Worm (Caenorhabditis elegans): ENCODE data around the gene srbc-40.

Gene srbc-40

ce11 chrV:725807-726572 lies 6.4 kb upstream of the srbc-40 start (continued):
- no peak for TF ChIP-seq jun-1 (tag; optimal IDR thresholded peaks at IDR 0.05)
- TF ChIP-seq egl-13 (tag; optimal IDR thresholded peaks at IDR 0.05): no peak
- no peak for TF ChIP-seq rnt-1 (tag; optimal IDR thresholded peaks at IDR 0.05)
- TF ChIP-seq nhr-237 (tag; optimal IDR thresholded peaks at IDR 0.05): no peak

ce11 chrV:724946-725806 lies 5.5 kb upstream of the srbc-40 start:
- peak; percentile 31 for TF ChIP-seq C04F5.9 (tag; optimal IDR thresholded peaks at IDR 0.05)
- TF ChIP-seq nhr-28 (tag; optimal IDR thresholded peaks at IDR 0.05): no peak
- no peak for TF ChIP-seq pqm-1 (tag; optimal IDR thresholded peaks at IDR 0.05)
- TF ChIP-seq fkh-10 (GFP tag; optimal IDR thresholded peaks at IDR 0.05): no peak
- TF ChIP-seq Y116A8C.19 (tag; optimal IDR thresholded peaks at IDR 0.05; ENCODE audit: borderline replicate concordance): no peak
- TF ChIP-seq fkh-4 (tag; optimal IDR thresholded peaks at IDR 0.05; ENCODE audit: borderline replicate concordance): no peak
- TF ChIP-seq isw-1 (GFP tag; IDR thresholded peaks at IDR 0.05): no peak
- TF ChIP-seq nhr-85 (tag): peak; percentile 49
- no peak for TF ChIP-seq alr-1 (tag; optimal IDR thresholded peaks at IDR 0.05; ENCODE audit: borderline replicate concordance)
- TF ChIP-seq ceh-8 (GFP tag; optimal IDR thresholded peaks at IDR 0.05): no peak
- TF ChIP-seq sptf-1 (tag; optimal IDR thresholded peaks at IDR 0.05): no peak
- no peak for TF ChIP-seq ceh-82 (tag; optimal IDR thresholded peaks at IDR 0.05)
- TF ChIP-seq irx-1 (tag; optimal IDR thresholded peaks at IDR 0.05): no peak
- TF ChIP-seq ama-1 (optimal IDR thresholded peaks at IDR 0.05): peak; percentile 92
- TF ChIP-seq elt-2 (tag; optimal IDR thresholded peaks at IDR 0.05): no peak
- TF ChIP-seq nhr-84 (tag; optimal IDR thresholded peaks at IDR 0.05): no peak
- no peak for TF ChIP-seq ceh-63 (GFP tag; optimal IDR thresholded peaks at IDR 0.05)
- peak; percentile 5 for TF ChIP-seq sup-37 (GFP tag; optimal IDR thresholded peaks at IDR 0.05)
- no peak for TF ChIP-seq blmp-1 (tag; optimal IDR thresholded peaks at IDR 0.05)
- TF ChIP-seq snu-23 (GFP tag; optimal IDR thresholded peaks at IDR 0.05): peak; percentile 27
- no peak for TF ChIP-seq unc-98 (GFP tag; IDR thresholded peaks at IDR 0.05)
- no peak for TF ChIP-seq dsc-1 (tag; optimal IDR thresholded peaks at IDR 0.05)
- no peak for TF ChIP-seq ceh-90 (tag; optimal IDR thresholded peaks at IDR 0.05)
- no peak for TF ChIP-seq lir-3 (tag; optimal IDR thresholded peaks at IDR 0.05; ENCODE audit: poor library complexity)
- TF ChIP-seq mep-1 (tag; optimal IDR thresholded peaks at IDR 0.05): no peak
- TF ChIP-seq vab-15 (tag; optimal IDR thresholded peaks at IDR 0.05): no peak
- TF ChIP-seq aly-2 (tag; optimal IDR thresholded peaks at IDR 0.05): peak; percentile 34
- no peak for TF ChIP-seq lin-13 (GFP tag; optimal IDR thresholded peaks at IDR 0.05)
- no peak for TF ChIP-seq rnt-1 (tag; optimal IDR thresholded peaks at IDR 0.05)
- TF ChIP-seq C16A3.4 (tag; optimal IDR thresholded peaks at IDR 0.05): peak; percentile 32
- no peak for TF ChIP-seq nhr-20 (tag; optimal IDR thresholded peaks at IDR 0.05)
- TF ChIP-seq efl-1 (optimal IDR thresholded peaks at IDR 0.05): no peak
- peak in 1 of 2 experiments; percentile 84 for TF ChIP-seq efl-1 (GFP tag; optimal IDR thresholded peaks at IDR 0.05 in 1 of 2)
- TF ChIP-seq nhr-71 (tag; optimal IDR thresholded peaks at IDR 0.05): no peak
- no peak for TF ChIP-seq nhr-47 (tag; optimal IDR thresholded peaks at IDR 0.05)
- TF ChIP-seq zag-1 (tag; optimal IDR thresholded peaks at IDR 0.05): no peak
- TF ChIP-seq hlh-4 (tag; optimal IDR thresholded peaks at IDR 0.05): no peak
- TF ChIP-seq skn-1 (tag; optimal IDR thresholded peaks at IDR 0.05): no peak
- no peak for TF ChIP-seq nhr-77 (tag; optimal IDR thresholded peaks at IDR 0.05)

Measured in whole organism, L1 larva.